Worm (Caenorhabditis elegans) whole organism, L3 larva: Measurements from ENCODE around the gene F48F5.8.

Experiments used
- ZK546.5 ChIP-seq: sonication (generic microtip); optimal IDR thresholded peaks from 2 replicates; lab custom pipeline; 2017; ENCODE audit warnings: missing biosample characterization, missing genetic modification characterization
- aly-2 ChIP-seq: fragments of 150-350 bp; optimal IDR thresholded peaks from 2 replicates; lab custom pipeline; 2014; ENCODE audit warnings: missing biosample characterization, missing genetic modification characterization
- ceh-82 ChIP-seq: fragments of 150-350 bp; optimal IDR thresholded peaks from 2 replicates; lab custom pipeline; 2014; ENCODE audit warnings: missing biosample characterization, missing genetic modification characterization
- nhr-237 ChIP-seq: fragments of 150-350 bp; optimal IDR thresholded peaks from 2 replicates; lab custom pipeline; 2014; ENCODE audit warnings: missing biosample characterization, missing genetic modification characterization
- nhr-28 ChIP-seq: fragments of 150-350 bp; optimal IDR thresholded peaks from 2 replicates; lab custom pipeline; 2014; ENCODE audit warnings: missing biosample characterization, missing genetic modification characterization
- nhr-76 ChIP-seq: fragments of 150-350 bp; sonication (generic microtip); optimal IDR thresholded peaks from 5 replicates; lab custom pipeline; 2014; ENCODE audit warnings: missing biosample characterization, missing genetic modification characterization
- sea-2 ChIP-seq: fragments of 150-350 bp; sonication (generic microtip); optimal IDR thresholded peaks from 4 replicates; lab custom pipeline; 2014; ENCODE audit warnings: missing biosample characterization, missing genetic modification reagents, missing genetic modification characterization
- tbx-2 ChIP-seq: sonication (generic microtip); optimal IDR thresholded peaks from 2 replicates; lab custom pipeline; 2016; ENCODE audit warnings: mild to moderate bottlenecking, missing genetic modification characterization, missing compliant biosample characterization
- zag-1 ChIP-seq: fragments of 150-350 bp; optimal IDR thresholded peaks from 2 replicates; lab custom pipeline; 2014; ENCODE audit warnings: missing biosample characterization, missing genetic modification characterization

DNA sequence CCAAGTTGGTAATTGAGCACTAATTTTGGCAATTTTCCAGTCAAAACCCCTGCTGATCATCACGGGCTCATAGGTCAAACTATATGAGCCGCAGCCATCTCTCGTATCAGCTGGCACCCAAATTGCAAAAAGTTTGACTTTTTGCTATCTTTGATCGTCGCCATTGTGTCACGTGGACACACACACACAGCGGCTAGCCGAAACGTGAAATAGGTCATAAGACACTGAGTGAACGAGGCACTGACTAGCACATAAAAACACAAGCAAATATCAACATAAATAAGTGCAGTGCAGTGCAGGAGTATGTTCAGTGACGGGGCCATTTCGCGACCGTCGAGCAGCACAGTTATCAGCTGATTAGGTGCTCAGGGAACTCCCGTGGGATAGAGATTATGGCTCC is 6.4 kb upstream of the F48F5.8 start:
- no peak for TF ChIP-seq nhr-28 (tag; lab: Kevin White, UChicago)
- TF ChIP-seq nhr-76 (tag; lab: Kevin White, UChicago) = no peak
- TF ChIP-seq ZK546.5 (tag; lab: Kevin White, UChicago) = no peak
- TF ChIP-seq aly-2 (tag; lab: Kevin White, UChicago) = no peak
- no peak for TF ChIP-seq nhr-237 (tag; lab: Kevin White, UChicago)
- no peak for TF ChIP-seq zag-1
- no peak for TF ChIP-seq tbx-2 (tag; lab: Kevin White, UChicago)
- no peak for TF ChIP-seq ceh-82 (tag; lab: Kevin White, UChicago)
- no peak for TF ChIP-seq sea-2
